Worm (Caenorhabditis elegans) whole organism, L4 larva: ENCODE results near the gene F18C5.10.

Source experiments
- F10B5.3 ChIP-seq: sonication (generic microtip); optimal IDR thresholded peaks from 2 replicates; lab custom pipeline; 2016; ENCODE audit warnings: mild to moderate bottlenecking, missing genetic modification characterization, missing compliant biosample characterization
- R02D3.7 ChIP-seq: fragments of 150-350 bp; sonication (generic microtip); optimal IDR thresholded peaks from 3 replicates; lab custom pipeline; 2014; ENCODE audit warnings: missing biosample characterization, missing genetic modification characterization
- ceh-20 ChIP-seq: fragments of 200-800 bp; sonication (Bioruptor generic); IDR thresholded peaks from 2 replicates; pipeline ENCODE4 v1.3.6; 2022; ENCODE audit warnings: missing genetic modification reagents, missing genetic modification characterization, missing compliant biosample characterization
- ceh-28 ChIP-seq: fragments of 150-350 bp; optimal IDR thresholded peaks from 2 replicates; lab custom pipeline; 2014; ENCODE audit warnings: missing biosample characterization, missing genetic modification reagents, missing genetic modification characterization
- ces-1 ChIP-seq: fragments of 150-350 bp; sonication (generic microtip); optimal IDR thresholded peaks from 4 replicates; lab custom pipeline; 2014; ENCODE audit warnings: missing biosample characterization, missing genetic modification reagents, missing genetic modification characterization
- dmd-8 ChIP-seq: fragments of 200-800 bp; sonication (Bioruptor generic); IDR thresholded peaks from 2 replicates; pipeline ENCODE4 v1.3.6; 2022; ENCODE audit warnings: missing genetic modification characterization, missing compliant biosample characterization
- dve-1 ChIP-seq: sonication (generic microtip); optimal IDR thresholded peaks from 2 replicates; lab custom pipeline; 2017; ENCODE audit warnings: antibody characterized with exemption, mild to moderate bottlenecking, missing genetic modification characterization, missing compliant biosample characterization; ENCODE audit not compliant: insufficient read depth
- lir-3 ChIP-seq: sonication (generic microtip); optimal IDR thresholded peaks from 2 replicates; lab custom pipeline; 2016; ENCODE audit warnings: mild to moderate bottlenecking, missing genetic modification characterization, missing compliant biosample characterization
- mdl-1 ChIP-seq, 2 experiments: fragments of 150-350 bp in 1 of 2; sonication (generic microtip) in 1 of 2; optimal IDR thresholded peaks; 2 replicates each; lab custom pipeline; 2014 to 2017; ENCODE audit warnings: missing biosample characterization in 2 of 2, missing genetic modification characterization in 2 of 2
- spr-3 ChIP-seq: fragments of 200-800 bp; sonication (Bioruptor generic); optimal IDR thresholded peaks from 2 replicates; lab custom pipeline; 2018; ENCODE audit warnings: mild to moderate bottlenecking, missing genetic modification characterization, missing compliant biosample characterization
- unc-62 ChIP-seq, 3 experiments: fragments of 150-350 bp in 1 of 3; sonication (generic microtip); optimal IDR thresholded peaks in 2 of 3; peaks in 1 of 3; 1 replicate in 1 of 3; 2 replicates in 2 of 3; lab custom pipeline; 2014 to 2017; ENCODE audit warnings: missing biosample characterization in 3 of 3, missing genetic modification characterization in 3 of 3, missing genetic modification reagents in 3 of 3, missing genotype in 1 of 3

DNA sequence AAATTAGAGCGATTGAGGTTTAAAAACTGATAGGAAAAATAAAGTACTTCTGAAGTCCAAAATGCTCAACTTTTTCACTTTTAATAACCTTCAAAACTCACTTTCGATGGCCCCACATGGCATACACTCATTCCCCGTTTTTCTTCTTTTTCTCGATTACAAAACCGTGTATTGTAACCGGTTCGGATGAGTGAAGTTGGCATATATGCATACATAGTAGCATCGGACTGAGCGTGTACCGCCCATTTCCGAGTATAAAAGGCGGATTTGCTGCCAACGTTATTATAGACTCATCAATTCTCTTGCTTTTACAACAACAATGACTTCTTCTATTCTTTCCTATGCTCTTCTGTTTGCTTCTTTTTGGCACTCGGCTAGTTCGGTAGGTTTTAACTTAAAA lies 21.5 kb upstream of the F18C5.10 start, which contains the start of gene C56C10.4:
- TF ChIP-seq F10B5.3 (no peak), ceh-28 (tag; lab: Kevin White, UChicago) (no peak), dmd-8 (no peak), unc-62 (GFP tag; optimal IDR thresholded peaks at IDR 0.05 in 1 of 2; lab: Kevin White, UChicago) (no peak), unc-62 (tag; optimal IDR thresholded peaks at IDR 0.05; lab: Kevin White, UChicago) (no peak), dve-1 (tag; lab: Kevin White, UChicago) (no peak), spr-3 (GFP tag; lab: Kevin White, UChicago) (no peak), lir-3 (no peak), ces-1 (GFP tag; lab: Kevin White, UChicago) (no peak), mdl-1 (tag; optimal IDR thresholded peaks at IDR 0.05; lab: Kevin White, UChicago) (no peak), ceh-20 (no peak), R02D3.7 (tag; lab: Kevin White, UChicago) (no peak)
